Fruit fly (Drosophila melanogaster) whole organism, embryonic: ENCODE data around the gene trus.

Experiments
- CG10267 ChIP-seq: fragments of 200-800 bp; sonication (Bioruptor generic); optimal IDR thresholded peaks from 2 replicates; lab custom pipeline; 2018; ENCODE audit warnings: missing biosample characterization, mild to moderate bottlenecking, missing genetic modification characterization, moderate library complexity
- CG15514 ChIP-seq: fragments of 200-800 bp; sonication (Bioruptor generic); optimal IDR thresholded peaks from 3 replicates; lab custom pipeline; 2017; ENCODE audit warnings: missing biosample characterization, missing genetic modification characterization, mild to moderate bottlenecking, moderate library complexity, missing genetic modification reagents
- CG17612 ChIP-seq: fragments of 200-800 bp; sonication (Bioruptor generic); IDR thresholded peaks from 2 replicates; pipeline ENCODE4 v1.3.6; 2022; ENCODE audit warnings: missing biosample characterization, missing genetic modification characterization
- CG2202 ChIP-seq: fragments of 200-800 bp; sonication (Bioruptor generic); optimal IDR thresholded peaks from 2 replicates; lab custom pipeline; 2018; ENCODE audit warnings: missing biosample characterization, mild to moderate bottlenecking, missing genetic modification characterization
- CG3281 ChIP-seq: fragments of 200-800 bp; sonication (Bioruptor generic); optimal IDR thresholded peaks from 3 replicates; lab custom pipeline; 2017; ENCODE audit warnings: missing biosample characterization, mild to moderate bottlenecking, missing genetic modification characterization
- CG3838 ChIP-seq: fragments of 200-800 bp; sonication (Bioruptor generic); optimal IDR thresholded peaks from 3 replicates; lab custom pipeline; 2016; ENCODE audit warnings: missing biosample characterization, missing genetic modification characterization
- CG4404 ChIP-seq: fragments of 200-800 bp; sonication (Bioruptor generic); IDR thresholded peaks from 2 replicates; pipeline ENCODE4 v1.3.6; 2022; ENCODE audit warnings: missing biosample characterization, missing genetic modification characterization
- CG5245 ChIP-seq: fragments of 200-800 bp; sonication (Bioruptor generic); optimal IDR thresholded peaks from 3 replicates; lab custom pipeline; 2016; ENCODE audit warnings: missing biosample characterization, missing genetic modification characterization
- CG7271 ChIP-seq: fragments of 200-800 bp; sonication (Bioruptor generic); optimal IDR thresholded peaks from 2 replicates; lab custom pipeline; 2018; ENCODE audit warnings: missing biosample characterization, mild to moderate bottlenecking, missing genetic modification characterization, moderate library complexity
- CG7839 ChIP-seq: fragments of 200-800 bp; sonication (Bioruptor generic); optimal IDR thresholded peaks from 3 replicates; lab custom pipeline; 2018; ENCODE audit warnings: missing biosample characterization, mild to moderate bottlenecking, missing genetic modification characterization, moderate library complexity
- CG7963 ChIP-seq: fragments of 200-800 bp; sonication (Bioruptor generic); IDR thresholded peaks from 3 replicates; pipeline ENCODE4 v1.3.6; 2022; ENCODE audit warnings: missing biosample characterization, missing genetic modification characterization; ENCODE audit not compliant: partially characterized antibody
- CG8089 ChIP-seq: fragments of 200-800 bp; sonication (Bioruptor generic); optimal IDR thresholded peaks from 3 replicates; lab custom pipeline; 2016; ENCODE audit warnings: missing biosample characterization, missing genetic modification characterization
- CG8281 ChIP-seq: fragments of 200-800 bp; sonication (Bioruptor generic); optimal IDR thresholded peaks from 2 replicates; lab custom pipeline; 2018; ENCODE audit warnings: missing biosample characterization, mild to moderate bottlenecking, missing genetic modification characterization, moderate library complexity
- CG8478 ChIP-seq: fragments of >200 bp; optimal IDR thresholded peaks from 2 replicates; lab custom pipeline; 2018
- CG8944 ChIP-seq: fragments of 200-800 bp; sonication (Bioruptor generic); optimal IDR thresholded peaks from 3 replicates; lab custom pipeline; 2016; ENCODE audit warnings: missing biosample characterization, missing genetic modification characterization
- CG9215 ChIP-seq: fragments of 200-800 bp; sonication (Bioruptor generic); IDR thresholded peaks from 2 replicates; pipeline ENCODE4 v1.3.6; 2022; ENCODE audit warnings: missing biosample characterization, missing genetic modification characterization
- CG9817 ChIP-seq: fragments of 200-800 bp; sonication (Bioruptor generic); optimal IDR thresholded peaks from 2 replicates; lab custom pipeline; 2018; ENCODE audit warnings: missing biosample characterization, mild to moderate bottlenecking, missing genetic modification characterization, moderate library complexity
- CG9932 ChIP-seq: fragments of 200-800 bp; sonication (Bioruptor generic); IDR thresholded peaks from 2 replicates; pipeline ENCODE4 v1.3.6; 2022; ENCODE audit warnings: missing biosample characterization, missing genetic modification characterization
- CTCF ChIP-seq: fragments of 200-800 bp; sonication (Bioruptor generic); optimal IDR thresholded peaks from 2 replicates; lab custom pipeline; 2017; ENCODE audit warnings: missing biosample characterization, mild to moderate bottlenecking, missing genetic modification characterization, moderate library complexity
- D19A ChIP-seq: fragments of 200-800 bp; optimal IDR thresholded peaks from 3 replicates; lab custom pipeline; 2019; ENCODE audit warnings: missing biosample characterization, mild to moderate bottlenecking, missing genetic modification characterization, moderate library complexity
- D19B ChIP-seq: fragments of 200-800 bp; sonication (Bioruptor generic); optimal IDR thresholded peaks from 2 replicates; lab custom pipeline; 2017; ENCODE audit warnings: missing biosample characterization, mild to moderate bottlenecking, missing genetic modification characterization
- Dll ChIP-seq: fragments of 200-800 bp; sonication (Bioruptor generic); IDR thresholded peaks from 4 replicates; pipeline ENCODE4 v1.3.6; 2022; ENCODE audit warnings: missing biosample characterization, missing genetic modification characterization; ENCODE audit not compliant: partially characterized antibody
- Fer2 ChIP-seq: fragments of 200-800 bp; sonication (Bioruptor generic); optimal IDR thresholded peaks from 2 replicates; lab custom pipeline; 2018; ENCODE audit warnings: missing biosample characterization, mild to moderate bottlenecking, missing genetic modification characterization, moderate library complexity
- HLH4C ChIP-seq: fragments of 200-800 bp; sonication (Bioruptor generic); IDR thresholded peaks from 3 replicates; pipeline ENCODE4 v1.3.6; 2022; ENCODE audit warnings: missing biosample characterization, missing genetic modification characterization; ENCODE audit not compliant: partially characterized antibody
- NfI ChIP-seq: fragments of 200-800 bp; sonication (Bioruptor generic); optimal IDR thresholded peaks from 3 replicates; lab custom pipeline; 2018; ENCODE audit warnings: missing biosample characterization, mild to moderate bottlenecking, missing genetic modification characterization, moderate library complexity
- Pdp1 ChIP-seq, 2 experiments: fragments of 200-800 bp; sonication (Bioruptor generic); optimal IDR thresholded peaks; 3 replicates each; lab custom pipeline; 2016; ENCODE audit warnings: missing biosample characterization in 2 of 2, missing genetic modification characterization in 2 of 2, mild to moderate bottlenecking in 1 of 2, moderate library complexity in 1 of 2
- ara ChIP-seq: fragments of 200-800 bp; sonication (Bioruptor generic); IDR thresholded peaks from 2 replicates; pipeline ENCODE4 v1.3.6; 2022; ENCODE audit warnings: missing biosample characterization, missing genetic modification characterization
- ato ChIP-seq: fragments of 200-800 bp; sonication (Bioruptor generic); IDR thresholded peaks from 2 replicates; pipeline ENCODE4 v1.3.6; 2022; ENCODE audit warnings: missing biosample characterization, missing genetic modification characterization; ENCODE audit not compliant: partially characterized antibody
- bigmax ChIP-seq: fragments of 200-800 bp; sonication (Bioruptor generic); optimal IDR thresholded peaks from 2 replicates; lab custom pipeline; 2018; ENCODE audit warnings: missing biosample characterization, mild to moderate bottlenecking, missing genetic modification characterization
- chif ChIP-seq, 2 experiments: fragments of 200-800 bp; sonication (Bioruptor generic); optimal IDR thresholded peaks; 3 replicates each; lab custom pipeline; 2016; ENCODE audit warnings: missing biosample characterization in 2 of 2, missing genetic modification characterization in 2 of 2
- chinmo ChIP-seq: fragments of 200-800 bp; sonication (Bioruptor generic); IDR thresholded peaks from 4 replicates; pipeline ENCODE4 v1.3.6; 2022; ENCODE audit warnings: missing biosample characterization, missing genetic modification characterization; ENCODE audit not compliant: partially characterized antibody
- chm ChIP-seq: fragments of 200-800 bp; sonication (Bioruptor generic); IDR thresholded peaks from 2 replicates; pipeline ENCODE4 v1.3.6; 2022; ENCODE audit warnings: missing biosample characterization, missing genetic modification characterization
- disco-r ChIP-seq: fragments of 200-800 bp; sonication (Bioruptor generic); optimal IDR thresholded peaks from 2 replicates; lab custom pipeline; 2016; ENCODE audit warnings: missing biosample characterization, missing genetic modification characterization
- fd96Cb ChIP-seq: fragments of 200-800 bp; sonication (Bioruptor generic); optimal IDR thresholded peaks from 2 replicates; lab custom pipeline; 2018; ENCODE audit warnings: missing biosample characterization, mild to moderate bottlenecking, missing genetic modification characterization, moderate library complexity
- gcm2 ChIP-seq: fragments of 200-800 bp; sonication (Bioruptor generic); optimal IDR thresholded peaks from 2 replicates; lab custom pipeline; 2016; ENCODE audit warnings: missing biosample characterization, missing genetic modification characterization
- ham ChIP-seq: fragments of 200-800 bp; sonication (Bioruptor generic); IDR thresholded peaks from 2 replicates; pipeline ENCODE4 v1.3.6; 2022; ENCODE audit warnings: missing biosample characterization, missing genetic modification characterization
- lilli ChIP-seq: fragments of 200-800 bp; sonication (Bioruptor generic); optimal IDR thresholded peaks from 3 replicates; lab custom pipeline; 2016; ENCODE audit warnings: missing biosample characterization, missing genetic modification characterization
- nau ChIP-seq: fragments of 200-800 bp; sonication (Bioruptor generic); optimal IDR thresholded peaks from 3 replicates; lab custom pipeline; 2017; ENCODE audit warnings: missing biosample characterization, mild to moderate bottlenecking, missing genetic modification characterization, missing genetic modification reagents
- nmo ChIP-seq: fragments of 200-800 bp; sonication (Bioruptor generic); optimal IDR thresholded peaks from 2 replicates; lab custom pipeline; 2018; ENCODE audit warnings: missing biosample characterization, mild to moderate bottlenecking, missing genetic modification characterization, moderate library complexity
- odd ChIP-seq: fragments of 200-800 bp; sonication (Bioruptor generic); optimal IDR thresholded peaks from 2 replicates; lab custom pipeline; 2017; ENCODE audit warnings: missing biosample characterization, mild to moderate bottlenecking, missing genetic modification characterization
- psq ChIP-seq: fragments of 200-800 bp; sonication (Bioruptor generic); optimal IDR thresholded peaks from 2 replicates; lab custom pipeline; 2017; ENCODE audit warnings: missing biosample characterization, missing genetic modification characterization
- ranshi ChIP-seq: fragments of 200-800 bp; sonication (Bioruptor generic); IDR thresholded peaks from 2 replicates; pipeline ENCODE4 v1.3.6; 2022; ENCODE audit warnings: missing biosample characterization, missing genetic modification characterization
- row ChIP-seq: fragments of 200-800 bp; sonication (Bioruptor generic); IDR thresholded peaks from 3 replicates; pipeline ENCODE4 v1.3.6; 2022; ENCODE audit warnings: missing biosample characterization, missing genetic modification characterization
- sc ChIP-seq, 3 experiments: fragments of >200 bp in 2 of 3; fragments of 200-800 bp in 1 of 3; sonication (Bioruptor generic) in 1 of 3; optimal IDR thresholded peaks; 2 replicates in 2 of 3; 3 replicates in 1 of 3; lab custom pipeline; 2017; ENCODE audit warnings: mild to moderate bottlenecking in 1 of 3, missing biosample characterization in 1 of 3, missing genetic modification characterization in 1 of 3, missing genetic modification reagents in 1 of 3
- schlank ChIP-seq: fragments of 200-800 bp; sonication (Bioruptor generic); optimal IDR thresholded peaks from 2 replicates; lab custom pipeline; 2018; ENCODE audit warnings: missing biosample characterization, mild to moderate bottlenecking, missing genetic modification characterization
- sna ChIP-seq: fragments of 200-800 bp; sonication (Bioruptor generic); IDR thresholded peaks from 2 replicates; pipeline ENCODE4 v1.3.6; 2022; ENCODE audit warnings: missing biosample characterization, missing genetic modification characterization; ENCODE audit not compliant: partially characterized antibody
- sob ChIP-seq: fragments of 200-800 bp; sonication (Bioruptor generic); IDR thresholded peaks from 2 replicates; pipeline ENCODE4 v1.3.6; 2022; ENCODE audit warnings: missing biosample characterization, missing genetic modification characterization
- stc ChIP-seq: fragments of 200-800 bp; sonication (Bioruptor generic); IDR thresholded peaks from 2 replicates; pipeline ENCODE4 v1.3.6; 2022; ENCODE audit warnings: missing biosample characterization, missing genetic modification characterization
- sug ChIP-seq: fragments of 200-800 bp; optimal IDR thresholded peaks from 2 replicates; lab custom pipeline; 2019; ENCODE audit warnings: missing biosample characterization, mild to moderate bottlenecking, missing genetic modification characterization, moderate library complexity
- tna ChIP-seq: fragments of 200-800 bp; sonication (Bioruptor generic); IDR thresholded peaks from 2 replicates; pipeline ENCODE4 v1.3.6; 2022; ENCODE audit warnings: missing biosample characterization, missing genetic modification characterization; ENCODE audit not compliant: partially characterized antibody
- ttk ChIP-seq: fragments of 200-800 bp; sonication (Bioruptor generic); IDR thresholded peaks from 2 replicates; pipeline ENCODE4 v2.1.2; 2022; ENCODE audit warnings: missing biosample characterization, missing genetic modification characterization
- yki ChIP-seq: fragments of >200 bp; optimal IDR thresholded peaks from 3 replicates; lab custom pipeline; 2018

The trus gene

dm6 chr3R:12431030-12431489 lies 25.3 kb upstream of the trus start, which contains the start of gene Prosalpha2 (continued):
- TF ChIP-seq tna (GFP tag; lab: Robert Waterston, UW): no peak
- no peak for TF ChIP-seq CG4404
- TF ChIP-seq sna (GFP tag; lab: Robert Waterston, UW): no peak
- no peak for TF ChIP-seq chif (GFP tag; optimal IDR thresholded peaks at IDR 0.05; lab: Kevin White, UChicago)
- TF ChIP-seq CG8281 (tag; lab: Kevin White, UChicago): no peak
- no peak for TF ChIP-seq Fer2 (tag; lab: Kevin White, UChicago)
- no peak for TF ChIP-seq Pdp1 (GFP tag; optimal IDR thresholded peaks at IDR 0.05; lab: Kevin White, UChicago)
- no peak for TF ChIP-seq CG8944 (GFP tag; lab: Kevin White, UChicago)
- no peak for TF ChIP-seq CG2202 (tag; lab: Kevin White, UChicago)
- no peak for TF ChIP-seq fd96Cb (tag; lab: Kevin White, UChicago)
- TF ChIP-seq CG8478 (lab: Kevin White, UChicago): no peak
- TF ChIP-seq row (GFP tag; lab: Robert Waterston, UW): peak; percentile 59
- no peak for TF ChIP-seq bigmax (GFP tag; lab: Kevin White, UChicago)
- no peak for TF ChIP-seq CG5245 (GFP tag; lab: Kevin White, UChicago)
- TF ChIP-seq sc (optimal IDR thresholded peaks at IDR 0.05; lab: Kevin White, UChicago): no peak
- no peak for TF ChIP-seq sc (GFP tag; optimal IDR thresholded peaks at IDR 0.05; lab: Kevin White, UChicago)
- no peak for TF ChIP-seq gcm2 (GFP tag; lab: Kevin White, UChicago)
- no peak for TF ChIP-seq stc (GFP tag; lab: Robert Waterston, UW)
- TF ChIP-seq nmo (GFP tag; lab: Kevin White, UChicago): peak; percentile 42
- TF ChIP-seq CTCF: peak; percentile 9
- peak; percentile 45 for TF ChIP-seq CG10267 (tag; lab: Kevin White, UChicago)
- TF ChIP-seq ato (GFP tag; lab: Robert Waterston, UW): no peak
- no peak for TF ChIP-seq ranshi
- no peak for TF ChIP-seq lilli (GFP tag; lab: Kevin White, UChicago)
- TF ChIP-seq CG3281 (GFP tag; lab: Kevin White, UChicago): no peak
- no peak for TF ChIP-seq CG9817 (tag; lab: Kevin White, UChicago)
- TF ChIP-seq CG3838 (GFP tag; lab: Kevin White, UChicago): no peak
- TF ChIP-seq CG7963: no peak
- no peak for TF ChIP-seq CG7271 (tag; lab: Kevin White, UChicago)
- TF ChIP-seq psq: no peak
- TF ChIP-seq chm (GFP tag; lab: Robert Waterston, UW): no peak
- TF ChIP-seq sug (tag; lab: Kevin White, UChicago): peak; percentile 40
- no peak for TF ChIP-seq CG7839
- no peak for TF ChIP-seq disco-r (GFP tag; lab: Kevin White, UChicago)
- no peak for TF ChIP-seq HLH4C (GFP tag; lab: Robert Waterston, UW)
- no peak for TF ChIP-seq CG8089 (GFP tag; lab: Kevin White, UChicago)
- TF ChIP-seq CG9932 (GFP tag; lab: Robert Waterston, UW): no peak
- no peak for TF ChIP-seq nau (GFP tag; lab: Kevin White, UChicago)
- no peak for TF ChIP-seq CG9215 (GFP tag; lab: Robert Waterston, UW)
- TF ChIP-seq sob (GFP tag; lab: Robert Waterston, UW): no peak
- no peak for TF ChIP-seq ham (GFP tag; lab: Robert Waterston, UW)
- 0 out of 4 replicates have a peak, but pooled peaks have one; percentile 29 for TF ChIP-seq Dll (GFP tag; lab: Robert Waterston, UW)
- TF ChIP-seq ara (GFP tag; lab: Robert Waterston, UW): no peak
- TF ChIP-seq chinmo (GFP tag; lab: Robert Waterston, UW): no peak
- no peak for TF ChIP-seq D19A
- TF ChIP-seq schlank (tag; lab: Kevin White, UChicago): no peak
- TF ChIP-seq odd: no peak
- no peak for TF ChIP-seq D19B (GFP tag; lab: Kevin White, UChicago)
- TF ChIP-seq ttk: no peak
- no peak for TF ChIP-seq CG17612 (GFP tag; lab: Robert Waterston, UW)
- peak; percentile 43 for TF ChIP-seq NfI (GFP tag; lab: Kevin White, UChicago)
- no peak for TF ChIP-seq yki (lab: Kevin White, UChicago)
- TF ChIP-seq CG15514: peak; percentile 62
